Worm (Caenorhabditis elegans) whole organism, L3 larva: ENCODE data around the gene zak-1.

ENCODE experiments used
- R02D3.7 ChIP-seq: fragments of 150-350 bp; optimal IDR thresholded peaks from 2 replicates; lab custom pipeline; 2014; ENCODE audit warnings: missing biosample characterization, missing genetic modification characterization
- ZK546.5 ChIP-seq: sonication (generic microtip); optimal IDR thresholded peaks from 2 replicates; lab custom pipeline; 2017; ENCODE audit warnings: missing biosample characterization, missing genetic modification characterization
- aly-2 ChIP-seq: fragments of 150-350 bp; optimal IDR thresholded peaks from 2 replicates; lab custom pipeline; 2014; ENCODE audit warnings: missing biosample characterization, missing genetic modification characterization
- ceh-28 ChIP-seq: fragments of 150-350 bp; optimal IDR thresholded peaks from 2 replicates; lab custom pipeline; 2014; ENCODE audit warnings: missing biosample characterization, missing genetic modification reagents, missing genetic modification characterization
- ceh-82 ChIP-seq: fragments of 150-350 bp; optimal IDR thresholded peaks from 2 replicates; lab custom pipeline; 2014; ENCODE audit warnings: missing biosample characterization, missing genetic modification characterization
- ceh-9 ChIP-seq: sonication (generic microtip); optimal IDR thresholded peaks from 2 replicates; lab custom pipeline; 2018; ENCODE audit warnings: missing biosample characterization, missing genetic modification characterization
- daf-12 ChIP-seq: fragments of 150-350 bp; optimal IDR thresholded peaks from 2 replicates; lab custom pipeline; 2014; ENCODE audit warnings: missing biosample characterization, missing genetic modification reagents, missing genetic modification characterization
- elt-2 ChIP-seq: sonication (generic microtip); optimal IDR thresholded peaks from 2 replicates; lab custom pipeline; 2016; ENCODE audit warnings: missing genetic modification reagents, mild to moderate bottlenecking, missing genetic modification characterization, missing compliant biosample characterization
- eor-1 ChIP-seq, 2 experiments: fragments of 150-350 bp; optimal IDR thresholded peaks; 2 replicates each; lab custom pipeline; 2014 to 2018; ENCODE audit warnings: missing biosample characterization in 2 of 2, missing genetic modification characterization in 2 of 2
- fkh-10 ChIP-seq: sonication (generic microtip); optimal IDR thresholded peaks from 2 replicates; lab custom pipeline; 2017; ENCODE audit warnings: missing biosample characterization, missing genetic modification reagents, missing genetic modification characterization
- hmg-11 ChIP-seq: sonication (generic microtip); optimal IDR thresholded peaks from 2 replicates; lab custom pipeline; 2016; ENCODE audit warnings: missing genetic modification characterization, missing compliant biosample characterization
- lin-15B ChIP-seq: fragments of 150-350 bp; optimal IDR thresholded peaks from 2 replicates; lab custom pipeline; 2014; ENCODE audit warnings: missing biosample characterization, missing genetic modification characterization
- nhr-11 ChIP-seq: fragments of 150-350 bp; optimal IDR thresholded peaks from 2 replicates; lab custom pipeline; 2014; ENCODE audit warnings: missing biosample characterization, missing genetic modification characterization
- nhr-25 ChIP-seq: sonication (generic microtip); optimal IDR thresholded peaks from 2 replicates; lab custom pipeline; 2017; ENCODE audit warnings: missing biosample characterization, missing genetic modification characterization
- nhr-43 ChIP-seq: sonication (generic microtip); optimal IDR thresholded peaks from 2 replicates; lab custom pipeline; 2016; ENCODE audit warnings: mild to moderate bottlenecking, missing genetic modification characterization, missing compliant biosample characterization; ENCODE audit not compliant: poor library complexity, severe bottlenecking
- nhr-67 ChIP-seq: fragments of 150-350 bp; optimal IDR thresholded peaks from 2 replicates; lab custom pipeline; 2014; ENCODE audit warnings: missing biosample characterization, missing genetic modification characterization
- nhr-76 ChIP-seq: fragments of 150-350 bp; sonication (generic microtip); optimal IDR thresholded peaks from 5 replicates; lab custom pipeline; 2014; ENCODE audit warnings: missing biosample characterization, missing genetic modification characterization
- nhr-77 ChIP-seq: fragments of 150-350 bp; optimal IDR thresholded peaks from 2 replicates; lab custom pipeline; 2014; ENCODE audit warnings: missing biosample characterization, missing genetic modification characterization
- pha-4 ChIP-seq: fragments of 150-350 bp; optimal IDR thresholded peaks from 2 replicates; lab custom pipeline; 2014; ENCODE audit warnings: missing biosample characterization, missing genetic modification reagents, missing genetic modification characterization
- pqm-1 ChIP-seq: fragments of 150-350 bp; optimal IDR thresholded peaks from 2 replicates; lab custom pipeline; 2017; ENCODE audit warnings: missing biosample characterization, missing genetic modification characterization, inconsistent platforms
- sea-2 ChIP-seq: fragments of 150-350 bp; sonication (generic microtip); optimal IDR thresholded peaks from 4 replicates; lab custom pipeline; 2014; ENCODE audit warnings: missing biosample characterization, missing genetic modification reagents, missing genetic modification characterization
- skn-1 ChIP-seq: fragments of 150-350 bp; optimal IDR thresholded peaks from 2 replicates; lab custom pipeline; 2014; ENCODE audit warnings: missing biosample characterization, missing genetic modification characterization
- snpc-4 ChIP-seq: fragments of 150-350 bp; optimal IDR thresholded peaks from 2 replicates; lab custom pipeline; 2014; ENCODE audit warnings: missing biosample characterization, missing genetic modification characterization
- unc-39 ChIP-seq: sonication (generic microtip); optimal IDR thresholded peaks from 4 replicates; lab custom pipeline; 2017; ENCODE audit warnings: missing biosample characterization, missing genetic modification characterization
- ztf-11 ChIP-seq: fragments of 150-350 bp; optimal IDR thresholded peaks from 2 replicates; lab custom pipeline; 2014; ENCODE audit warnings: missing biosample characterization, missing genetic modification characterization
- ztf-4 ChIP-seq: fragments of 150-350 bp; optimal IDR thresholded peaks from 2 replicates; lab custom pipeline; 2014; ENCODE audit warnings: missing biosample characterization, missing genetic modification characterization

Gene zak-1

DNA sequence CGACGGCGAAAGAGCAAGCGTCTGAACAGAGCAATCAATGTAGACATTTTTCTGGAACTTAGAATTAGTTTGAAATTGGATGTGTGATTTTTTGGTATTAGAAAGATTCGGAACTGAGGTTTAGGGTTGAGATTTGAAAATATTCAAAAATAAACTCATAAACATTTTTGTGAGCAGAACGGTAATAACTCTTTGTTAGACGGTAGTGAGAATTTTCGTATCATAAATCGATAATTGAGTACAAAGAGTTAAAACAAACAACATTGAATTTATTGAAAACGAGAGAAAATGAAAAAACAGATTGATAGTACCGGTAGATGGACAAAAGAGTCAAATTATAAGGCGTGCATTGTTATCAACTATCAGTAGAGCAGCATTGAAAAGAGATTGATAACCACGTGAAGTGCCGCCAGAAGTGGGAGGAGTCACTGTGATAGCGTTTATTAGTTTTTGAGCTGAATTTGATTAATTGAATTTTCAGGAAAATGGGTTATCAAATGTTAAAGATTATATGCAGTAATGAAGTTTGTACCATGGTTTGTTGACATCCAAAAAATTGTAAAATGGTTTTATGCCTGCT, 37.2 kb downstream of the zak-1 start, which contains the start of gene F28F5.6:
F28F5.6 (minus strand) TSS at position 51 of the 580 bp plus-strand sequence.
- no peak for TF ChIP-seq snpc-4 (tag; lab: Kevin White, UChicago)
- TF ChIP-seq unc-39 (tag; lab: Kevin White, UChicago): no peak
- peak; percentile 95 for TF ChIP-seq elt-2 (tag; lab: Kevin White, UChicago)
- TF ChIP-seq skn-1 (tag; lab: Kevin White, UChicago): peak; percentile 50
- peak; percentile 21 for TF ChIP-seq ceh-28 (tag; lab: Kevin White, UChicago)
- TF ChIP-seq ZK546.5 (tag; lab: Kevin White, UChicago): no peak
- TF ChIP-seq pqm-1 (tag; lab: Kevin White, UChicago): peak; percentile 78
- TF ChIP-seq pha-4: peak; percentile 49

ce11 chrIII:6818037-6818436, 38.6 kb downstream of the zak-1 start:
- peak; percentile 71 for TF ChIP-seq pqm-1 (tag; lab: Kevin White, UChicago)
- no peak for TF ChIP-seq fkh-10 (GFP tag; lab: Kevin White, UChicago)
- TF ChIP-seq ceh-82 (tag; lab: Kevin White, UChicago): no peak
- TF ChIP-seq ceh-9 (tag; lab: Kevin White, UChicago): no peak
- no peak for TF ChIP-seq daf-12 (tag; lab: Kevin White, UChicago)
- TF ChIP-seq ZK546.5 (tag; lab: Kevin White, UChicago): no peak
- peak; percentile 9 for TF ChIP-seq pha-4
- TF ChIP-seq nhr-77 (tag; lab: Kevin White, UChicago): no peak
- no peak for TF ChIP-seq nhr-76 (tag; lab: Kevin White, UChicago)
- TF ChIP-seq sea-2 (GFP tag; lab: Kevin White, UChicago): no peak
- no peak for TF ChIP-seq skn-1 (tag; lab: Kevin White, UChicago)
- TF ChIP-seq snpc-4 (tag; lab: Kevin White, UChicago): no peak
- no peak for TF ChIP-seq nhr-25 (tag; lab: Kevin White, UChicago)
- peak; percentile 84 for TF ChIP-seq elt-2 (tag; lab: Kevin White, UChicago)
- no peak for TF ChIP-seq ztf-4 (tag; lab: Kevin White, UChicago)
- no peak for TF ChIP-seq nhr-11 (tag; lab: Kevin White, UChicago)
- TF ChIP-seq nhr-67 (tag; lab: Kevin White, UChicago): no peak
- TF ChIP-seq ceh-28 (tag; lab: Kevin White, UChicago): no peak
- no peak for TF ChIP-seq ztf-11 (tag; lab: Kevin White, UChicago)
- TF ChIP-seq eor-1 (tag; optimal IDR thresholded peaks at IDR 0.05; lab: Kevin White, UChicago): no peak
- TF ChIP-seq R02D3.7 (tag; lab: Kevin White, UChicago): no peak
- no peak for TF ChIP-seq lin-15B (tag; lab: Kevin White, UChicago)

- TF ChIP-seq pha-4 (peak; percentile 72), R02D3.7 (tag; lab: Kevin White, UChicago) (no peak), ztf-11 (tag; lab: Kevin White, UChicago) (no peak), elt-2 (tag; lab: Kevin White, UChicago) (peak; percentile 28), aly-2 (tag; lab: Kevin White, UChicago) (no peak)
Measured at ce11 chrIII:6816930-6817329, 39.7 kb downstream of the zak-1 start, which contains the start of gene F28F5.4. Gene F28F5.4, minus strand, starts transcription at chrIII:6817033.

ce11 chrIII:6805397-6805796, 51.2 kb downstream of the zak-1 start:
- TF ChIP-seq pha-4: peak; percentile 65
- TF ChIP-seq elt-2 (tag; lab: Kevin White, UChicago): peak; percentile 37
- TF ChIP-seq skn-1 (tag; lab: Kevin White, UChicago): peak; percentile 35
- TF ChIP-seq snpc-4 (tag; lab: Kevin White, UChicago): no peak
- no peak for TF ChIP-seq ZK546.5 (tag; lab: Kevin White, UChicago)
- peak; percentile 47 for TF ChIP-seq hmg-11
- TF ChIP-seq nhr-67 (tag; lab: Kevin White, UChicago): no peak
- no peak for TF ChIP-seq lin-15B (tag; lab: Kevin White, UChicago)
- peak; percentile 35 for TF ChIP-seq nhr-43 (tag; lab: Kevin White, UChicago)

ce11 chrIII:6803107-6803506, 53.5 kb downstream of the zak-1 start:
- no peak for TF ChIP-seq ZK546.5 (tag; lab: Kevin White, UChicago)
- peak; percentile 46 for TF ChIP-seq pha-4
- peak; percentile 69 for TF ChIP-seq pqm-1 (tag; lab: Kevin White, UChicago)
- peak; percentile 67 for TF ChIP-seq elt-2 (tag; lab: Kevin White, UChicago)
- TF ChIP-seq ceh-82 (tag; lab: Kevin White, UChicago): no peak
